Worm (Caenorhabditis elegans) whole organism, L4 larva: ENCODE results near the gene unc-39.

Source experiments
- R02D3.7 ChIP-seq: fragments of 150-350 bp; sonication (generic microtip); optimal IDR thresholded peaks from 3 replicates; lab custom pipeline; 2014; ENCODE audit warnings: missing biosample characterization, missing genetic modification characterization
- aly-2 ChIP-seq: sonication (generic microtip); optimal IDR thresholded peaks from 2 replicates; lab custom pipeline; 2018; ENCODE audit warnings: missing biosample characterization, missing genetic modification characterization
- ceh-44 ChIP-seq: fragments of 200-800 bp; sonication (Bioruptor generic); IDR thresholded peaks from 2 replicates; pipeline ENCODE4 v1.3.6; 2022; ENCODE audit warnings: missing genetic modification reagents, missing genetic modification characterization, missing compliant biosample characterization
- daf-16 ChIP-seq, 3 experiments: sonication (generic microtip); optimal IDR thresholded peaks; 2 replicates each; lab custom pipeline; 2016 to 2017; ENCODE audit warnings: missing genetic modification characterization in 3 of 3, missing genetic modification reagents in 3 of 3, mild to moderate bottlenecking in 2 of 3, missing compliant biosample characterization in 2 of 3, missing biosample characterization in 1 of 3, moderate library complexity in 1 of 3
- egl-27 ChIP-seq: sonication (generic microtip); optimal IDR thresholded peaks from 3 replicates; lab custom pipeline; 2017; ENCODE audit warnings: missing biosample characterization, missing genetic modification reagents, missing genetic modification characterization
- hlh-30 ChIP-seq: sonication (generic microtip); optimal IDR thresholded peaks from 2 replicates; lab custom pipeline; 2017; ENCODE audit warnings: antibody characterized with exemption, mild to moderate bottlenecking, missing genetic modification characterization, missing compliant biosample characterization; ENCODE audit not compliant: insufficient read depth
- lin-38 ChIP-seq: fragments of 200-800 bp; sonication (Bioruptor generic); IDR thresholded peaks from 2 replicates; pipeline ENCODE4 v1.3.6; 2022; ENCODE audit warnings: missing genetic modification reagents, missing genetic modification characterization, missing compliant biosample characterization
- skn-1 ChIP-seq: fragments of 150-350 bp; optimal IDR thresholded peaks from 2 replicates; lab custom pipeline; 2014; ENCODE audit warnings: missing biosample characterization, missing genetic modification characterization
- snpc-4 ChIP-seq: fragments of 150-350 bp; optimal IDR thresholded peaks from 2 replicates; lab custom pipeline; 2014; ENCODE audit warnings: missing biosample characterization, missing genetic modification characterization

ce11 chrV:14380242-14380641, 7.4 kb downstream of the unc-39 start:
- no peak for TF ChIP-seq snpc-4 (tag; lab: Kevin White, UChicago)
- TF ChIP-seq skn-1 (tag; lab: Kevin White, UChicago) = no peak
- no peak for TF ChIP-seq egl-27 (tag; lab: Kevin White, UChicago)
- TF ChIP-seq ceh-44 (GFP tag; lab: Robert Waterston, UW) = no peak
- TF ChIP-seq lin-38 (GFP tag; lab: Robert Waterston, UW) = no peak
- no peak for TF ChIP-seq daf-16 (GFP tag; optimal IDR thresholded peaks at IDR 0.05; lab: Kevin White, UChicago)
- no peak for TF ChIP-seq daf-16 (tag; optimal IDR thresholded peaks at IDR 0.05; lab: Kevin White, UChicago)
- no peak for TF ChIP-seq R02D3.7 (tag; lab: Kevin White, UChicago)
- no peak for TF ChIP-seq hlh-30 (tag; lab: Kevin White, UChicago)
- TF ChIP-seq aly-2 (tag; lab: Kevin White, UChicago) = no peak
